Worm (Caenorhabditis elegans): Measurements from ENCODE around the gene uvs-1.

The uvs-1 gene

ce11 chrV:7776029-7776628, 27.9 kb downstream of the uvs-1 start, which contains the start of the genes rpl-39 and rps-30:
TSS of gene rpl-39 (minus strand) at chrV:7776079.
TSS of gene rps-30 (plus strand) at chrV:7776578.
- TF ChIP-seq ceh-24 (tag; optimal IDR thresholded peaks at IDR 0.05), result no peak
- TF ChIP-seq ttx-3 (tag; optimal IDR thresholded peaks at IDR 0.05), result no peak
- TF ChIP-seq pax-1 (tag; optimal IDR thresholded peaks at IDR 0.05), result peak; percentile 54
- TF ChIP-seq sox-4 (tag; optimal IDR thresholded peaks at IDR 0.05), result no peak
- no peak for TF ChIP-seq sdc-2 (tag; optimal IDR thresholded peaks at IDR 0.05)
- no peak for TF ChIP-seq ama-1 (optimal IDR thresholded peaks at IDR 0.05)
- no peak for TF ChIP-seq mec-3 (tag; optimal IDR thresholded peaks at IDR 0.05; ENCODE audit: borderline replicate concordance)
- TF ChIP-seq ceh-45 (GFP tag; IDR thresholded peaks at IDR 0.05), result no peak
- TF ChIP-seq ceh-9 (tag; optimal IDR thresholded peaks at IDR 0.05), result no peak
- TF ChIP-seq che-1 (tag; optimal IDR thresholded peaks at IDR 0.05), result no peak
- TF ChIP-seq tbx-2 (tag; optimal IDR thresholded peaks at IDR 0.05), result peak; percentile 63
- peak; percentile 6 for TF ChIP-seq madf-2 (tag; optimal IDR thresholded peaks at IDR 0.05)
- no peak for TF ChIP-seq eyg-1 (tag; optimal IDR thresholded peaks at IDR 0.05)
- TF ChIP-seq elt-4 (tag; optimal IDR thresholded peaks at IDR 0.05), result no peak
- no peak for TF ChIP-seq tbx-7 (tag; optimal IDR thresholded peaks at IDR 0.05)
- peak; percentile 16 for TF ChIP-seq ets-4 (tag; optimal IDR thresholded peaks at IDR 0.05)
- no peak for TF ChIP-seq pqm-1 (tag; optimal IDR thresholded peaks at IDR 0.05)
- TF ChIP-seq gmeb-2 (tag; optimal IDR thresholded peaks at IDR 0.05), result no peak
- TF ChIP-seq ceh-22 (tag; optimal IDR thresholded peaks at IDR 0.05), result no peak
- no peak for TF ChIP-seq pha-4 (tag; optimal IDR thresholded peaks at IDR 0.05)
- no peak for TF ChIP-seq ceh-30 (tag; optimal IDR thresholded peaks at IDR 0.05)
- TF ChIP-seq K09A11.1 (tag; optimal IDR thresholded peaks at IDR 0.05; ENCODE audit: insufficient read depth), result no peak
- TF ChIP-seq unc-42 (tag; optimal IDR thresholded peaks at IDR 0.05), result peak; percentile 39
- TF ChIP-seq odd-2 (tag; optimal IDR thresholded peaks at IDR 0.05), result no peak
- TF ChIP-seq ceh-14 (tag; optimal IDR thresholded peaks at IDR 0.05), result no peak
- no peak for TF ChIP-seq hlh-6 (tag; optimal IDR thresholded peaks at IDR 0.05)
- no peak for TF ChIP-seq hlh-30 (tag; optimal IDR thresholded peaks at IDR 0.05; ENCODE audit: insufficient read depth)
- TF ChIP-seq dmd-4 (tag; optimal IDR thresholded peaks at IDR 0.05; ENCODE audit: borderline replicate concordance), result no peak
- no peak for TF ChIP-seq C08G9.2 (tag; optimal IDR thresholded peaks at IDR 0.05)
- TF ChIP-seq C38D4.7 (GFP tag; optimal IDR thresholded peaks at IDR 0.05), result no peak
- TF ChIP-seq unc-55 (GFP tag; optimal IDR thresholded peaks at IDR 0.05), result peak; percentile 49
- TF ChIP-seq ceh-34 (tag; optimal IDR thresholded peaks at IDR 0.05), result peak; percentile 20
- no peak for TF ChIP-seq syd-9 (tag; optimal IDR thresholded peaks at IDR 0.05)
- no peak for TF ChIP-seq ceh-48 (tag; optimal IDR thresholded peaks at IDR 0.05)
- TF ChIP-seq fax-1 (tag; optimal IDR thresholded peaks at IDR 0.05), result no peak
- no peak for TF ChIP-seq unc-86 (tag; optimal IDR thresholded peaks at IDR 0.05)
- no peak for TF ChIP-seq ahr-1 (tag; optimal IDR thresholded peaks at IDR 0.05)
- peak; percentile 73 for TF ChIP-seq rnt-1 (tag; optimal IDR thresholded peaks at IDR 0.05)
- TF ChIP-seq K02D7.2 (tag; optimal IDR thresholded peaks at IDR 0.05), result no peak
- TF ChIP-seq ceh-2 (tag; optimal IDR thresholded peaks at IDR 0.05), result no peak
- TF ChIP-seq hlh-15 (tag; optimal IDR thresholded peaks at IDR 0.05), result no peak
- TF ChIP-seq fkh-10 (GFP tag; optimal IDR thresholded peaks at IDR 0.05), result no peak
- no peak for TF ChIP-seq T23F11.4 (GFP tag; optimal IDR thresholded peaks at IDR 0.05)
- peak; percentile 71 for TF ChIP-seq ceh-18 (tag; optimal IDR thresholded peaks at IDR 0.05)
- no peak for TF ChIP-seq pat-9 (tag; optimal IDR thresholded peaks at IDR 0.05)
- no peak for TF ChIP-seq hlh-13 (GFP tag; optimal IDR thresholded peaks at IDR 0.05)
- no peak for TF ChIP-seq pag-3 (tag; optimal IDR thresholded peaks at IDR 0.05; ENCODE audit: borderline replicate concordance)
- TF ChIP-seq sox-2 (GFP tag; IDR thresholded peaks at IDR 0.05), result no peak
- TF ChIP-seq lin-11 (tag; optimal IDR thresholded peaks at IDR 0.05), result no peak
- TF ChIP-seq pha-2 (tag; optimal IDR thresholded peaks at IDR 0.05), result no peak
- no peak for TF ChIP-seq F13H6.1 (tag; optimal IDR thresholded peaks at IDR 0.05)
- no peak for TF ChIP-seq lim-6 (tag; optimal IDR thresholded peaks at IDR 0.05)
- TF ChIP-seq Y22D7AL.16 (tag; optimal IDR thresholded peaks at IDR 0.05), result no peak
- no peak for TF ChIP-seq nhr-232 (tag; optimal IDR thresholded peaks at IDR 0.05)
